Fruit fly (Drosophila melanogaster) whole organism: ENCODE results near the gene Spn77Bc.

Source experiments
- CG8478 ChIP-seq: fragments of >200 bp; optimal IDR thresholded peaks from 2 replicates; lab custom pipeline; 2018; ENCODE audit warnings: inconsistent platforms
- Dll ChIP-seq: fragments of >200 bp; optimal IDR thresholded peaks from 2 replicates; lab custom pipeline; 2017
- pan ChIP-seq: fragments of >200 bp; optimal IDR thresholded peaks from 2 replicates; lab custom pipeline; 2017
- psq ChIP-seq: fragments of >200 bp; optimal IDR thresholded peaks from 2 replicates; lab custom pipeline; 2017
- usp ChIP-seq: fragments of >200 bp; optimal IDR thresholded peaks from 2 replicates; lab custom pipeline; 2017; ENCODE audit warnings: missing biosample characterization, missing genetic modification characterization, mixed read lengths

DNA sequence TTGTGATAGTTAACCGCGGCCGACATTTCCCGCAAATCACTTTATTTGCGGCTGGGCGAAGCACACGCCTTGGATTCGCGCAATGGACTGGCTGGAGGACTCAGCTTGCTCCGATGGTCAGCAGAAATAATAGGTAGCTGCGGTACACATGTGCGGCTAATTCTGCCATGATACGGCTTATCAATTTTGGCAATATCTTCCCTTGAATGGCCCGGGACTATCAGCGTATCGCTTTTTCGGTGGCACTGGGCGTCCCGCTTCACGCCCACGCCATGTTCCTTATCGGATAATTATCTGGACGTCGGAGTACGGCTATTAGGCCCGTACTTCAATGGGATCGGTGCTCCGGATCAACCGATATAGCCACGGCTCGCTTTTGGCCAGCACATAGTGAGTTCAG lies 23.6 kb downstream of the Spn77Bc start:
- TF ChIP-seq psq (lab: Kevin White, UChicago) (no peak), pan (lab: Kevin White, UChicago) (no peak), CG8478 (lab: Kevin White, UChicago) (no peak), Dll (lab: Kevin White, UChicago) (no peak), usp (no peak)
